Worm (Caenorhabditis elegans): Measurements from ENCODE around the gene tebp-2.

Gene tebp-2

DNA sequence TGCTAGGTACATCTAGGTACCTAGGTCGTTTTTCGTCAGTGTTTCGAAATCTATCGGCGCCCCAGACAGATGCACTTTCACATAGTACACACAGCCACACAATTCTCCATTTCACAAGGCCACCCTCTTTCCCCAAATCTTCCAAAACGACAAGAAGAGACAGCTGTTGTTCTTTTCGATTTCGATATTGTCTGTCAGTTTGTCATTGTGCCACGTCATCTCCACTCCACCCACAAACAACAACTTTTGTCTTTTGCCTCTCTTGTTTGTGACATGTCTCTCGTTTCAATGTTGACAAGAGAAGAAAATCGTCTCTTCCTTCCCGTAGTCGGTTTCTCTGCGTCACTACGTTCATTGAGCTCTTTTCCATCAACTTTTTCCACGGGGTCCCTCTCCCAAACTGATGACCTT lies 52.4 kb downstream of the tebp-2 start (continued):
- TF ChIP-seq zfp-3 (GFP tag; conservative IDR thresholded peaks at IDR 0.05): no peak
- no peak for TF ChIP-seq fos-1 (tag; optimal IDR thresholded peaks at IDR 0.05)
- no peak for TF ChIP-seq lir-3 (tag; optimal IDR thresholded peaks at IDR 0.05)
- peak; percentile 50 for TF ChIP-seq dmd-6 (GFP tag; IDR thresholded peaks at IDR 0.05)
- peak; percentile 88 for TF ChIP-seq aha-1 (tag)
- TF ChIP-seq nhr-11 (tag; optimal IDR thresholded peaks at IDR 0.05): peak; percentile 92
- peak; percentile 34 for TF ChIP-seq jun-1 (tag; optimal IDR thresholded peaks at IDR 0.05)
- TF ChIP-seq zfp-2 (tag; optimal IDR thresholded peaks at IDR 0.05): no peak
- TF ChIP-seq mes-2 (tag; optimal IDR thresholded peaks at IDR 0.05; ENCODE audit: poor library complexity, severe bottlenecking): peak; percentile 23
- peak; percentile 83 for TF ChIP-seq hlh-30 (tag; optimal IDR thresholded peaks at IDR 0.05; ENCODE audit: insufficient read depth)
- no peak for TF ChIP-seq dmd-9 (GFP tag; IDR thresholded peaks at IDR 0.05)
- peak; percentile 83 for TF ChIP-seq nhr-25 (tag; optimal IDR thresholded peaks at IDR 0.05; ENCODE audit: borderline replicate concordance, insufficient read depth)
- TF ChIP-seq tra-1 (GFP tag; IDR thresholded peaks at IDR 0.05): peak; percentile 26; the same call in 1 of the 2 replicates
- TF ChIP-seq nhr-77 (tag; optimal IDR thresholded peaks at IDR 0.05): peak; percentile 8
- TF ChIP-seq nhr-237 (tag; optimal IDR thresholded peaks at IDR 0.05): no peak
